Worm (Caenorhabditis elegans) whole organism, L1 larva: Measurements from ENCODE around the gene nlp-27.

Experiments
- C04F5.9 ChIP-seq: sonication (generic microtip); optimal IDR thresholded peaks from 2 replicates; lab custom pipeline; 2016; ENCODE audit warnings: missing genetic modification characterization, missing compliant biosample characterization
- aly-2 ChIP-seq: fragments of 150-350 bp; optimal IDR thresholded peaks from 2 replicates; lab custom pipeline; 2014; ENCODE audit warnings: missing biosample characterization, missing genetic modification characterization
- fkh-10 ChIP-seq: sonication (generic microtip); optimal IDR thresholded peaks from 2 replicates; lab custom pipeline; 2017; ENCODE audit warnings: missing biosample characterization, missing genetic modification reagents, missing genetic modification characterization
- fos-1 ChIP-seq: fragments of 150-350 bp; optimal IDR thresholded peaks from 2 replicates; lab custom pipeline; 2014; ENCODE audit warnings: missing biosample characterization, missing genetic modification characterization
- hlh-4 ChIP-seq: sonication (generic microtip); optimal IDR thresholded peaks from 2 replicates; lab custom pipeline; 2016; ENCODE audit warnings: mild to moderate bottlenecking, missing genetic modification characterization, missing compliant biosample characterization
- nhr-237 ChIP-seq: fragments of 150-350 bp; optimal IDR thresholded peaks from 2 replicates; lab custom pipeline; 2014; ENCODE audit warnings: missing biosample characterization, missing genetic modification characterization
- nhr-77 ChIP-seq: fragments of 150-350 bp; optimal IDR thresholded peaks from 2 replicates; lab custom pipeline; 2014; ENCODE audit warnings: missing biosample characterization, missing genetic modification characterization
- nhr-84 ChIP-seq: sonication (generic microtip); optimal IDR thresholded peaks from 2 replicates; lab custom pipeline; 2017; ENCODE audit warnings: missing biosample characterization, missing genetic modification characterization
- nhr-85 ChIP-seq: sonication (generic microtip); peaks from one replicate; lab custom pipeline; 2016; ENCODE audit warnings: missing genetic modification characterization, inconsistent platforms, missing compliant biosample characterization
- pax-3 ChIP-seq: fragments of 200-800 bp; sonication (Bioruptor generic); optimal IDR thresholded peaks from 2 replicates; lab custom pipeline; 2018; ENCODE audit warnings: mild to moderate bottlenecking, missing genetic modification characterization, moderate library complexity, missing compliant biosample characterization
- tbx-2 ChIP-seq: sonication (generic microtip); optimal IDR thresholded peaks from 2 replicates; lab custom pipeline; 2016; ENCODE audit warnings: missing genetic modification characterization, missing compliant biosample characterization
- unc-62 ChIP-seq: fragments of 150-350 bp; optimal IDR thresholded peaks from 2 replicates; lab custom pipeline; 2014; ENCODE audit warnings: missing biosample characterization, missing genetic modification reagents, missing genetic modification characterization
- zag-1 ChIP-seq: fragments of 150-350 bp; optimal IDR thresholded peaks from 2 replicates; lab custom pipeline; 2014; ENCODE audit warnings: missing biosample characterization, missing genetic modification characterization

ce11 chrV:3972846-3973245 lies 16.3 kb upstream of the nlp-27 start, which contains the start of gene cyp-34A10:
- TF ChIP-seq unc-62 (GFP tag; lab: Kevin White, UChicago), result no peak
- no peak for TF ChIP-seq aly-2
- no peak for TF ChIP-seq fkh-10
- TF ChIP-seq nhr-85 (tag; lab: Kevin White, UChicago), result no peak
- no peak for TF ChIP-seq pax-3 (tag; lab: Kevin White, UChicago)
- TF ChIP-seq zag-1 (tag; lab: Kevin White, UChicago), result no peak
- no peak for TF ChIP-seq nhr-237 (tag; lab: Kevin White, UChicago)
- no peak for TF ChIP-seq nhr-84
- no peak for TF ChIP-seq tbx-2 (tag; lab: Kevin White, UChicago)
- no peak for TF ChIP-seq hlh-4 (tag; lab: Kevin White, UChicago)
- TF ChIP-seq C04F5.9 (tag; lab: Kevin White, UChicago), result no peak
- no peak for TF ChIP-seq fos-1 (tag; lab: Kevin White, UChicago)
- no peak for TF ChIP-seq nhr-77 (tag; lab: Kevin White, UChicago)
